Fruit fly (Drosophila melanogaster) whole organism, adult: ENCODE data around the gene CG3009.

Experiments used
- bab1 ChIP-seq: fragments of 200-800 bp; sonication (Bioruptor generic); optimal IDR thresholded peaks from 3 replicates; lab custom pipeline; 2019; ENCODE audit warnings: missing biosample characterization, mild to moderate bottlenecking, missing genetic modification characterization, moderate library complexity
- cic ChIP-seq: fragments of 200-800 bp; sonication (Bioruptor generic); optimal IDR thresholded peaks from 2 replicates; lab custom pipeline; 2017; ENCODE audit warnings: missing biosample characterization, mild to moderate bottlenecking, missing genetic modification characterization, moderate library complexity

- peak; percentile 15 for TF ChIP-seq bab1 (GFP tag; lab: Kevin White, UChicago)
- no peak for TF ChIP-seq cic
Observed at dm6 chrX:4678913-4679812, 12.7 kb upstream of the CG3009 start, which contains the start of gene fzr.
